Worm (Caenorhabditis elegans): ENCODE data around the gene soap-1.
A peak's percentile ranks its signal among the peaks of the same experiment; 100 is the strongest.

The soap-1 gene

ce11 chrV:7175201-7175600, 39.5 kb downstream of the soap-1 start, which contains the start of gene lgc-39:
Gene lgc-39, plus strand, starts transcription at chrV:7175501.
- TF ChIP-seq nhr-23 (tag; optimal IDR thresholded peaks at IDR 0.05) (no peak), tbx-2 (tag; optimal IDR thresholded peaks at IDR 0.05) (no peak), nfya-1 (tag; optimal IDR thresholded peaks at IDR 0.05; ENCODE audit: insufficient read depth) (no peak), pha-4 (tag; optimal IDR thresholded peaks at IDR 0.05) (no peak), unc-39 (tag; optimal IDR thresholded peaks at IDR 0.05) (no peak), nhr-12 (tag; optimal IDR thresholded peaks at IDR 0.05) (no peak), ceh-28 (tag; optimal IDR thresholded peaks at IDR 0.05) (no peak), fkh-2 (tag; optimal IDR thresholded peaks at IDR 0.05) (no peak)

ce11 chrV:7166709-7167108, 48.0 kb downstream of the soap-1 start, which contains the start of gene ugt-36:
Gene ugt-36, plus strand, starts transcription at chrV:7167009.
- TF ChIP-seq mdl-1 (tag; optimal IDR thresholded peaks at IDR 0.05) (no peak), nhr-23 (tag; optimal IDR thresholded peaks at IDR 0.05) (no peak), lin-39 (tag; optimal IDR thresholded peaks at IDR 0.05) (no peak), skn-1 (tag; optimal IDR thresholded peaks at IDR 0.05) (no peak), lsy-12 (tag; optimal IDR thresholded peaks at IDR 0.05) (no peak), nhr-43 (tag; optimal IDR thresholded peaks at IDR 0.05; ENCODE audit: poor library complexity, severe bottlenecking) (no peak), ztf-4 (tag; optimal IDR thresholded peaks at IDR 0.05) (no peak), unc-39 (tag; optimal IDR thresholded peaks at IDR 0.05) (no peak), snpc-4 (tag; optimal IDR thresholded peaks at IDR 0.05) (no peak), pha-4 (tag; optimal IDR thresholded peaks at IDR 0.05) (no peak), daf-12 (tag; optimal IDR thresholded peaks at IDR 0.05) (no peak), ceh-9 (tag; optimal IDR thresholded peaks at IDR 0.05) (no peak)

- TF ChIP-seq egl-27 (tag; optimal IDR thresholded peaks at IDR 0.05) (no peak), pqm-1 (tag; optimal IDR thresholded peaks at IDR 0.05) (no peak), nhr-11 (tag; optimal IDR thresholded peaks at IDR 0.05) (no peak), tbx-2 (tag; optimal IDR thresholded peaks at IDR 0.05) (no peak), daf-12 (tag; optimal IDR thresholded peaks at IDR 0.05) (no peak), nhr-23 (tag; optimal IDR thresholded peaks at IDR 0.05) (no peak), nhr-43 (tag; optimal IDR thresholded peaks at IDR 0.05; ENCODE audit: poor library complexity, severe bottlenecking) (no peak)
Observed at ce11 chrV:7164210-7164609, 50.5 kb downstream of the soap-1 start, which contains the start of gene srh-83. Gene srh-83, plus strand, starts transcription at chrV:7164510.

DNA sequence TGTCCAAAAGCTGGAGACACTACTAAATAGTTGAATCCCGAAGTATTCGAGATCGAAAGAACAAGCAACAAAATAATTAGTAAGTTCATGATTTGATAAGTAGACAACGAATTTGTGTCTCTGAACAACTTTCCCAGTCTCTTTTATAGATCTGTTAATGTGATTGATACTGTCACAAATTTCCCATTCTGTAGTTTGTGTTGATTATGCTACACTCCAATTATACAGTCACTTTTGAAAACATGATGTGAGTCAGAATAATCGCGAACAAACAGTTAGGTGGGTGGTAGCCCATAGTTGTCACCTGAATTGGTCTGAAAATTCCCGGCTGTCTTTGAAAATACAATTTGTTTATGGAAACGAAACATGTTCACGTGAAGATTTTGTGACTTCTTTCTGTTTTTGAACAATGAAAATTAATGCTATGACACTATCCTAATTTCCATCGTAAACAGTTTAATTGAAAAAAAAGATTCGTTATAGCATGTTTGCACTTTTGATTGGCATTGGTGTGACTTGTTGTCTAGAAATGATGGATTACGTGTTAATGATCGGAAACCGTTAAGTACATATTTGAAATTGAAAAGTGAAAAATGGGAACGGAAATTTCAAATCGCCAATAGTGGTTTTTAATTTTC, 51.1 kb downstream of the soap-1 start, which contains the start of gene ugt-41:
Gene ugt-41 (minus strand): TSS at position 119 of the 638 bp plus-strand sequence.
- TF ChIP-seq aly-2 (tag; optimal IDR thresholded peaks at IDR 0.05): no peak
- TF ChIP-seq elt-2 (tag; optimal IDR thresholded peaks at IDR 0.05): peak; percentile 15
- no peak for TF ChIP-seq zag-1 (tag; optimal IDR thresholded peaks at IDR 0.05)
- no peak for TF ChIP-seq fkh-10 (GFP tag; optimal IDR thresholded peaks at IDR 0.05)
- TF ChIP-seq nhr-77 (tag; optimal IDR thresholded peaks at IDR 0.05): no peak
- TF ChIP-seq fos-1 (tag; optimal IDR thresholded peaks at IDR 0.05): no peak

- TF ChIP-seq eor-1 (tag; optimal IDR thresholded peaks at IDR 0.05): no peak
- TF ChIP-seq elt-3 (tag; optimal IDR thresholded peaks at IDR 0.05): no peak
- TF ChIP-seq aly-2 (tag; optimal IDR thresholded peaks at IDR 0.05): no peak
- TF ChIP-seq lin-39 (tag; optimal IDR thresholded peaks at IDR 0.05): no peak
- no peak for TF ChIP-seq fkh-2 (tag; optimal IDR thresholded peaks at IDR 0.05)
- no peak for TF ChIP-seq lin-15B (tag; optimal IDR thresholded peaks at IDR 0.05)
- no peak for TF ChIP-seq tbx-2 (tag; optimal IDR thresholded peaks at IDR 0.05)
Observed at ce11 chrV:7159391-7159790, 55.3 kb downstream of the soap-1 start, which contains the start of gene str-204. Gene str-204, plus strand, starts transcription at chrV:7159691.

DNA sequence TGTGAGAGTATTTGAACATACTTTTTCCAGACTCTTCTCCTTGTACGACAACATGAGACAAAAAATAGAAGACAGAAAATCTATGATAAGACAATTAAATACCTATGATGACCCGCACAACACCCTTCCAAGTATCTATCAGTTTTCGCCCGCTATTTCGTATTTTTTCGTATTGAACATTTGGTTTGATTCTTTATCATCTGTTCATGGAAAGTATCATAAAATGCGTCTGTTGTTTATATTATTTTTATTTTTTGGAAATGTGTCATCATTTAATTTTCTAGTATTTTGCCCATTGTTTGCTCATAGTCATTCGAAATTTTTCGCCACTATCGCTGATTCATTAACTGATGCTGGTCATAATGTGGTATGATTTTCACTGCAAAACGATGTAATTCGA, 57.6 kb downstream of the soap-1 start, which contains the start of gene ugt-39:
Gene ugt-39 (plus strand): TSS at position 54 of the 400 bp plus-strand sequence.
- TF ChIP-seq aly-2 (tag; optimal IDR thresholded peaks at IDR 0.05) (no peak), pqm-1 (tag; optimal IDR thresholded peaks at IDR 0.05) (peak; percentile 69), nhr-23 (tag; optimal IDR thresholded peaks at IDR 0.05) (no peak), skn-1 (tag; optimal IDR thresholded peaks at IDR 0.05) (peak; percentile 38), elt-2 (tag; optimal IDR thresholded peaks at IDR 0.05) (peak; percentile 61), nhr-12 (tag; optimal IDR thresholded peaks at IDR 0.05) (no peak)
